Worm (Caenorhabditis elegans) whole organism, early embryonic: ENCODE results near the gene C36C9.6.

Experiments
- B0310.2 ChIP-seq: sonication (generic microtip); optimal IDR thresholded peaks from 2 replicates; lab custom pipeline; 2016; ENCODE audit warnings: mild to moderate bottlenecking, missing genetic modification characterization, missing compliant biosample characterization
- F13C5.2 ChIP-seq: sonication (generic microtip); optimal IDR thresholded peaks from 2 replicates; lab custom pipeline; 2017; ENCODE audit warnings: mild to moderate bottlenecking, missing genetic modification characterization, inconsistent platforms, missing compliant biosample characterization
- aly-1 ChIP-seq: sonication (generic microtip); optimal IDR thresholded peaks from 2 replicates; lab custom pipeline; 2016; ENCODE audit warnings: missing genetic modification characterization, missing compliant biosample characterization
- ama-1 ChIP-seq: fragments of 150-350 bp; optimal IDR thresholded peaks from 2 replicates; lab custom pipeline; 2014
- ceh-13 ChIP-seq: fragments of 200-800 bp; sonication (Bioruptor generic); optimal IDR thresholded peaks from 2 replicates; lab custom pipeline; 2018; ENCODE audit warnings: mild to moderate bottlenecking, missing genetic modification characterization, missing compliant biosample characterization
- ceh-36 ChIP-seq: sonication (generic microtip); optimal IDR thresholded peaks from 2 replicates; lab custom pipeline; 2016; ENCODE audit warnings: missing genetic modification characterization, inconsistent platforms, missing compliant biosample characterization
- ets-7 ChIP-seq: sonication (generic microtip); optimal IDR thresholded peaks from 2 replicates; lab custom pipeline; 2016; ENCODE audit warnings: missing genotype, missing genetic modification characterization, missing compliant biosample characterization
- flt-1 ChIP-seq: fragments of 200-800 bp; sonication (Bioruptor generic); IDR thresholded peaks from 2 replicates; pipeline ENCODE4 v1.3.6; 2022; ENCODE audit warnings: missing genetic modification characterization, missing compliant biosample characterization
- hmbx-1 ChIP-seq: sonication (generic microtip); optimal IDR thresholded peaks from 2 replicates; lab custom pipeline; 2016; ENCODE audit warnings: mild to moderate bottlenecking, missing genetic modification characterization, missing compliant biosample characterization
- hmg-4 ChIP-seq: fragments of 200-800 bp; sonication (Bioruptor generic); optimal IDR thresholded peaks from 2 replicates; lab custom pipeline; 2018; ENCODE audit warnings: mild to moderate bottlenecking, missing genetic modification characterization, missing compliant biosample characterization
- hnd-1 ChIP-seq: sonication (generic microtip); optimal IDR thresholded peaks from 2 replicates; lab custom pipeline; 2016; ENCODE audit warnings: missing genetic modification characterization, missing compliant biosample characterization
- pes-1 ChIP-seq: fragments of 200-800 bp; sonication (Bioruptor generic); IDR thresholded peaks from 2 replicates; pipeline ENCODE4 v1.3.6; 2022; ENCODE audit warnings: missing genetic modification reagents, missing genetic modification characterization, missing compliant biosample characterization
- scrt-1 ChIP-seq: fragments of 200-800 bp; sonication (Bioruptor generic); IDR thresholded peaks from 2 replicates; pipeline ENCODE4 v1.3.6; 2022; ENCODE audit warnings: missing genetic modification characterization, missing compliant biosample characterization
- sea-1 ChIP-seq: fragments of 200-800 bp; sonication (Bioruptor generic); conservative IDR thresholded peaks from 2 replicates; pipeline ENCODE4 v1.3.6; 2022; ENCODE audit warnings: missing genetic modification characterization, missing compliant biosample characterization
- tbx-11 ChIP-seq: fragments of 200-800 bp; sonication (Bioruptor generic); IDR thresholded peaks from 2 replicates; pipeline ENCODE4 v1.3.6; 2022; ENCODE audit warnings: missing genetic modification characterization, missing compliant biosample characterization
- tbx-37 ChIP-seq: fragments of 200-800 bp; sonication (Bioruptor generic); conservative IDR thresholded peaks from 2 replicates; pipeline ENCODE4 v1.3.6; 2022; ENCODE audit warnings: missing genetic modification reagents, missing genetic modification characterization, missing compliant biosample characterization
- tra-4 ChIP-seq: sonication (generic microtip); optimal IDR thresholded peaks from 2 replicates; lab custom pipeline; 2017; ENCODE audit warnings: missing genetic modification characterization, missing compliant biosample characterization

Gene C36C9.6

ce11 chrX:1682558-1682957 lies 8.2 kb downstream of the C36C9.6 start, which contains the start of gene meg-4:
Gene meg-4, plus strand, starts transcription at chrX:1682954.
- no peak for TF ChIP-seq ets-7 (tag; lab: Kevin White, UChicago)
- no peak for TF ChIP-seq flt-1
- TF ChIP-seq scrt-1 (GFP tag; lab: Robert Waterston, UW), result no peak
- TF ChIP-seq ceh-13 (GFP tag; lab: Kevin White, UChicago), result no peak
- no peak for TF ChIP-seq tbx-11 (GFP tag; lab: Robert Waterston, UW)
- TF ChIP-seq hnd-1, result no peak
- no peak for TF ChIP-seq B0310.2
- no peak for TF ChIP-seq ceh-36 (tag; lab: Kevin White, UChicago)
- no peak for TF ChIP-seq tra-4
- no peak for TF ChIP-seq hmbx-1 (tag; lab: Kevin White, UChicago)
- no peak for TF ChIP-seq sea-1 (GFP tag; lab: Robert Waterston, UW)
- TF ChIP-seq pes-1 (GFP tag; lab: Robert Waterston, UW), result no peak
- TF ChIP-seq F13C5.2 (tag; lab: Kevin White, UChicago), result no peak
- no peak for TF ChIP-seq hmg-4 (GFP tag; lab: Kevin White, UChicago)
- no peak for TF ChIP-seq ama-1 (lab: Kevin White, UChicago)
- TF ChIP-seq aly-1, result no peak
- no peak for TF ChIP-seq tbx-37 (GFP tag; lab: Robert Waterston, UW)

- TF ChIP-seq tbx-11 (GFP tag; lab: Robert Waterston, UW) (no peak), pes-1 (GFP tag; lab: Robert Waterston, UW) (no peak), ceh-36 (tag; lab: Kevin White, UChicago) (no peak), flt-1 (no peak), hmg-4 (GFP tag; lab: Kevin White, UChicago) (no peak), tra-4 (no peak), ceh-13 (GFP tag; lab: Kevin White, UChicago) (no peak), hmbx-1 (tag; lab: Kevin White, UChicago) (no peak), scrt-1 (GFP tag; lab: Robert Waterston, UW) (no peak), ets-7 (tag; lab: Kevin White, UChicago) (no peak), hnd-1 (no peak), B0310.2 (no peak), sea-1 (GFP tag; lab: Robert Waterston, UW) (no peak)
Observed at ce11 chrX:1678021-1678420, 12.8 kb downstream of the C36C9.6 start, which contains the start of gene fbxa-170. Gene fbxa-170, minus strand, starts transcription at chrX:1678121.

- TF ChIP-seq flt-1 (no peak), hmg-4 (GFP tag; lab: Kevin White, UChicago) (no peak), F13C5.2 (tag; lab: Kevin White, UChicago) (no peak), tbx-11 (GFP tag; lab: Robert Waterston, UW) (no peak), ets-7 (tag; lab: Kevin White, UChicago) (no peak), hnd-1 (no peak), ceh-36 (tag; lab: Kevin White, UChicago) (no peak), B0310.2 (no peak), aly-1 (no peak), hmbx-1 (tag; lab: Kevin White, UChicago) (no peak), pes-1 (GFP tag; lab: Robert Waterston, UW) (no peak), ceh-13 (GFP tag; lab: Kevin White, UChicago) (no peak), ama-1 (lab: Kevin White, UChicago) (no peak), tra-4 (no peak)
Observed at ce11 chrX:1675879-1676278, 14.9 kb downstream of the C36C9.6 start.

ce11 chrX:1674056-1674455 lies 16.7 kb downstream of the C36C9.6 start, which contains the start of gene tbx-31:
Gene tbx-31, minus strand, starts transcription at chrX:1674156.
- TF ChIP-seq tbx-11 (GFP tag; lab: Robert Waterston, UW) (no peak), sea-1 (GFP tag; lab: Robert Waterston, UW) (no peak), B0310.2 (no peak), hmg-4 (GFP tag; lab: Kevin White, UChicago) (no peak), tbx-37 (GFP tag; lab: Robert Waterston, UW) (no peak), hnd-1 (no peak), flt-1 (no peak), ama-1 (lab: Kevin White, UChicago) (no peak), aly-1 (no peak), ceh-36 (tag; lab: Kevin White, UChicago) (no peak)

- no peak for TF ChIP-seq tbx-11 (GFP tag; lab: Robert Waterston, UW)
- TF ChIP-seq hnd-1, result no peak
- TF ChIP-seq F13C5.2 (tag; lab: Kevin White, UChicago), result no peak
Observed at ce11 chrX:1668748-1669147, 22.0 kb downstream of the C36C9.6 start, which contains the start of gene R09H3.3. Gene R09H3.3, minus strand, starts transcription at chrX:1668848.

ce11 chrX:1667056-1667455 lies 23.7 kb downstream of the C36C9.6 start:
- no peak for TF ChIP-seq ceh-13 (GFP tag; lab: Kevin White, UChicago)
- TF ChIP-seq tbx-11 (GFP tag; lab: Robert Waterston, UW), result no peak
- TF ChIP-seq hmg-4 (GFP tag; lab: Kevin White, UChicago), result no peak
- TF ChIP-seq hmbx-1 (tag; lab: Kevin White, UChicago), result no peak
- no peak for TF ChIP-seq hnd-1
- TF ChIP-seq ama-1 (lab: Kevin White, UChicago), result no peak
- no peak for TF ChIP-seq F13C5.2 (tag; lab: Kevin White, UChicago)
- TF ChIP-seq flt-1, result no peak
- no peak for TF ChIP-seq pes-1 (GFP tag; lab: Robert Waterston, UW)
- TF ChIP-seq tbx-37 (GFP tag; lab: Robert Waterston, UW), result no peak

ce11 chrX:1664925-1665324 lies 25.9 kb downstream of the C36C9.6 start, which contains the start of gene R09H3.2:
Gene R09H3.2, minus strand, starts transcription at chrX:1665025.
- TF ChIP-seq tbx-37 (GFP tag; lab: Robert Waterston, UW) (no peak), aly-1 (no peak), tra-4 (no peak), sea-1 (GFP tag; lab: Robert Waterston, UW) (no peak)

ce11 chrX:1655207-1655606 lies 35.6 kb downstream of the C36C9.6 start, which contains the start of gene tbx-32:
Gene tbx-32, plus strand, starts transcription at chrX:1655507.
- TF ChIP-seq ets-7 (tag; lab: Kevin White, UChicago) (no peak), ceh-36 (tag; lab: Kevin White, UChicago) (no peak), ceh-13 (GFP tag; lab: Kevin White, UChicago) (no peak), scrt-1 (GFP tag; lab: Robert Waterston, UW) (no peak), F13C5.2 (tag; lab: Kevin White, UChicago) (no peak), sea-1 (GFP tag; lab: Robert Waterston, UW) (no peak), flt-1 (no peak)
